Worm (Caenorhabditis elegans): Measurements from ENCODE around the gene F09B12.5.
A peak's percentile ranks its signal among the peaks of the same experiment; 100 is the strongest.

- TF ChIP-seq unc-130 (tag; optimal IDR thresholded peaks at IDR 0.05) (peak; percentile 37), nhr-76 (tag; optimal IDR thresholded peaks at IDR 0.05) (no peak), ceh-82 (tag; optimal IDR thresholded peaks at IDR 0.05) (no peak), nhr-12 (tag; optimal IDR thresholded peaks at IDR 0.05) (no peak), lin-13 (GFP tag; optimal IDR thresholded peaks at IDR 0.05) (no peak), mab-9 (GFP tag; IDR thresholded peaks at IDR 0.05) (no peak), jun-1 (tag; optimal IDR thresholded peaks at IDR 0.05) (no peak), hlh-4 (tag; optimal IDR thresholded peaks at IDR 0.05) (no peak), fos-1 (tag; optimal IDR thresholded peaks at IDR 0.05) (no peak), ama-1 (optimal IDR thresholded peaks at IDR 0.05) (no peak)
These were observed 3.0 kb upstream of the F09B12.5 start for ce11 chrX:15081486-15081885.
